Fruit fly (Drosophila melanogaster): ENCODE results near the gene CG17294.

Gene CG17294

DNA sequence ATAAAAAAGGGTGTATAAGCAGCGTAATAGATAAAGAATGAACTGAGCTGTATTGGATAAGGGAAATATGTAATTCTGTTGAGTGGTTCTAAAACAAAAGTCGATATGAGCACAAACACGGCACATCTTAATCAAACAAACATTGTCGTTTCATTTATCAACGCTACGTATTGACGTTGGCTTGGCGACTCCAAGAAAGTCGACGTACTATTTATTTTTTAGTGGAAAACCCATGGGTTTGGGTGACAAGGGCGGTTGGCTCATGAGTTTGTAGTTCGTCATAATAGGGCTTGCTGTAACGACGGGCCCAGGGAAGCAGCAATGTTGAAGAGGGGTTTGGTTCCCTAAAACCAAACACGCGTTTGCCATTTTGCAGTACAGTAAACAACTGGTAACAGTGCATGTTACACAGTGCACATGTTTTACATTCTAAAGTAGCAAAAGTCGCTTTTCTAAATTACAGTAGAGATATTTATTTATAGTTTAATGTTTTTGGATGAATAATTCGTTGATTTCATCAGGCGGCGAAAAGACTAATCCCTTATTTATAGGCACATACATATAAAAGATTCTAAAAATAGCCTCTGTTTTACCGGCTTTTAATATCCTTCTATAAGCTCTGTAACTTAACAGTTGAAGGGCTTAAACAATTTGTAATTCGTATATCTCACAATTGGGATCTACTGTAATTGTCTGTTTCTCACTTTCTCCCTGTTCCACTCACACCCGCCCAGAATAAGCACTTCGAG is 15.5 kb upstream of the CG17294 start:
- no peak for TF ChIP-seq CG8478 (optimal IDR thresholded peaks at IDR 0.05)
- no peak for TF ChIP-seq CTCF (optimal IDR thresholded peaks at IDR 0.05)

DNA sequence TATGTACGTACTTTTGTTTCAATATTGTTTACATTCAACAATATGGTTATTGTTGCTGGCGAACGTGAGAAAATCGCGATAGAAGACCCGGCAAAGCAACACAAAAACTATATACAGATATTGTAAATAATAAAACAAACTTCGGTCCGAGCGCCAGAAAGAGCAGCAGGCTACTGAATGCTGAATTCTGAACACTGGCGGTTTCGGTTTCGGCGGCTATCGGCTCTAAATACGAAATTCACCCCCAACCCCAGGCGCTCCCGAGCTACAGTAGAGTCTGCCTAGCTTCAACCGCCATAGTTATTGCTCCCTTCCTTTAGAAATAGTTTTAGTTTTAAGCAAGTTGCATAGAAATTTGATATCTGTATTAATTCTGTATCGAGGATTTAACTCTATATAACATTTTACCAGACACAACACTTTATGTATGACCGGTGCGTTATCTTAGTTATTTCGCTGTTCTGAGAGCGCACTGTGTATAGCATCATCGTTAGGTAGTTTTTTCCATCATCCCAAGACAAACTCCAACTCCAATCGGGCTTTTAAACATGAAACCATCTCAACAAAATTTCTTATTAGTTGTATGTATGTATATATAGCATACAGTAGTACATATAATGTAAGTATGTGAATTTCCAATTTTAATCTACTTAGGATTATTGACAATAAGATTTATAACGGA is 14.4 kb upstream of the CG17294 start, which contains the start of gene CG7627:
Gene CG7627, minus strand, starts transcription at position 197 of the 682 bp plus-strand sequence.
- no peak for TF ChIP-seq CG8478 (optimal IDR thresholded peaks at IDR 0.05)
- TF ChIP-seq CTCF (optimal IDR thresholded peaks at IDR 0.05), result no peak

DNA sequence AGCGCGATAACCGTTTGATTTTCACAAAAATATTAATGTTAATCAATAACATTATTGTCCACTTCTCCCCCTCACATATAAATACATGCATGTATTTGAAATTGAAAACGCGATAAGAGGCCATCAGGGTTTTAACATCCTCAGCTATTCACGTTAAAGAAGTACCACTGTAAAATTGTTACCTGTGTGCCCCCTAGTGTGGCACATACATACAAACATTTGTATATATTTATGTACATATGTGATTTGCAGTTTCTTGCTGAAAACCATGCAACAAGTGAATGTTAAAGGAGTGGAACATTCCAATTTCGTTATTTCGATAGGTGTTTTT is 13.9 kb upstream of the CG17294 start:
- TF ChIP-seq CG8478 (optimal IDR thresholded peaks at IDR 0.05), result no peak
- no peak for TF ChIP-seq CTCF (optimal IDR thresholded peaks at IDR 0.05)

DNA sequence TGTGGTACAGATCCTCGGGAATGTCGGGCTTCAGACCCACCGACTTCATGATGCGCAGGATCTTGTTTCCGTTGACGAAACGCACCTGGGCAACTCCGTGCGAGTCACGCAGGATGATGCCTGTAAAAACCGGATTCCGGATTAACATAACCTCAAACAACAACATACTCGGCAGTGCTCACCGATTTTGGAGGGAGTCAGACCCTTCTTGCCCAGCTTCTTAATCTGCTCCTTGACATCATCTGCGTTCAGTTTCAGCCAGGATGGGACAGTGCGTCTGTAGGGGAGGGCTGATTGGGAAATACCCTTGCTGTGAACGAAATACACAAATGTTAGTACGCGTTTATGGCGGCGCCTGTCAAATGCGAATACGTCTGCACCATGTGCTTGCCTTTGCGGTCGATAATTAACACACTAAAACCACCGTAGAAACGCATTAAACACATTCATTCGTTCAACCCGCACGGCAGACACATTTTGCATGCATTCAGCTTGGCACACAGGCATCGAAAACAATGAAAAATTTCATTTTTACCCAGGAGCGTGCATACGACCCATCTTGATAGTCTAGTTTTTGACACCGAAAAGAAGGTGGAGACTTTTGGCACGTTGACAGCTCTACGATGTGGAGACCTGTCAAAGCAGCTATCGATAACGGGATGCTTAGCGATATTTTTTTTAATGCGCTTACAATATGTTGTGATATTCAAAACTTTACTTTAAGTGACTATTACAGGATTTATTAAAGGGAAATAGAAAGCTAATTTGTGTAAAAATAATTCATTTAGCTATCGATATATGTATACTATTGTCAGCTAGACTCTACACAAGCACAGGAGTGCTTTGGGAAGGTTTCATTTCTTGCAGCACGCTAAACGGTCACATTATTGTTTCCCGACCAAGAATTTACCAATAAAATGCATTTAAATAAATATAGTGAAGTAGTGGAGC is 12.6 kb upstream of the CG17294 start, which contains the start of the genes RpS13 and CSN8:
Gene RpS13, minus strand, starts transcription at position 657 of the 951 bp plus-strand sequence.
Gene CSN8, plus strand, starts transcription at position 850 of the 951 bp plus-strand sequence.
- TF ChIP-seq CG8478 (optimal IDR thresholded peaks at IDR 0.05) (no peak), CTCF (optimal IDR thresholded peaks at IDR 0.05) (no peak)

DNA sequence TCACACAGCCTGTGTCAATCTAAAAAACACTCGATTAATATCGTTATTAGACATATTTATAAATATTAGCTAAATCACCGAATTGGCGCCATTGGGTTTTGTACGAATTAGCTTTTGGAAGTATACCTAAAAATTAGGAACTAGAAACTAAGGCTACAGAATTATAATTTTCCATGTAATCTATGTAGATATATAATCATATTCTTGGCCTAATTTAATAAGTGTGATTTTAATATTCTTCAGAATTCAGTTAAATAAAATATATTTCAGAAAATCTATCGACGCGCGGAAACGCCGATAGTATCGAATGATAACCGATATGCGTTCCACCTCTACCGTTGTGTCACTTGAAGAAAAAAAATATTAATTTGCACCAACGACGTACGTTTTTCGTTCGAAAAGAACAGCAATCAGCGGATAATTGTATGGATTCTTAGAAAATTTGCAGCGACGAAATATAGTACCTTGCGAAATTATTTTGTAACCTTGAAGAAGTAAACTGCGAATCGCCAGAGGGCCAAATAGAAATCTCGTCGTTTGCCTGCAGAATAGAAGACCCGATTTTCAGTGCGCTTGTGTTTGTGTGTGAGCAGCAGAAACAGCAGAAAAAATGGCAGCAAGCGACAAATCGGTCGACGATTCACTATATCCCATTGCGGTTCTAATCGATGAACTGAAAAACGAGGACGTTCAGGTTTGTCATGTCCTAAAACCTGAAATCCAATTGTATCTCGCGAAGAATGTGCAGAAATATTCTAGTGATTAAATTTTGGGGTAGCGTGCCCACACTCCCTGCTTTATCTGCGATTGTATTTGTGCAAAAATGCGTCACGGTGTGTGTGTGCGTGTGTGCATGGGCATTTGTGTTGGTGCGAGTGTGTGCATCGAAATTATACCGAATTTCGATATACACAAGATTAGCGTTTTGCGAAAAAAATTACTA is 10.9 kb upstream of the CG17294 start, which contains the start of gene Pp2A-29B:
Gene Pp2A-29B, plus strand, starts transcription at position 338 of the 943 bp plus-strand sequence.
- no peak for TF ChIP-seq CG8478 (optimal IDR thresholded peaks at IDR 0.05)
- TF ChIP-seq CTCF (optimal IDR thresholded peaks at IDR 0.05), result no peak

DNA sequence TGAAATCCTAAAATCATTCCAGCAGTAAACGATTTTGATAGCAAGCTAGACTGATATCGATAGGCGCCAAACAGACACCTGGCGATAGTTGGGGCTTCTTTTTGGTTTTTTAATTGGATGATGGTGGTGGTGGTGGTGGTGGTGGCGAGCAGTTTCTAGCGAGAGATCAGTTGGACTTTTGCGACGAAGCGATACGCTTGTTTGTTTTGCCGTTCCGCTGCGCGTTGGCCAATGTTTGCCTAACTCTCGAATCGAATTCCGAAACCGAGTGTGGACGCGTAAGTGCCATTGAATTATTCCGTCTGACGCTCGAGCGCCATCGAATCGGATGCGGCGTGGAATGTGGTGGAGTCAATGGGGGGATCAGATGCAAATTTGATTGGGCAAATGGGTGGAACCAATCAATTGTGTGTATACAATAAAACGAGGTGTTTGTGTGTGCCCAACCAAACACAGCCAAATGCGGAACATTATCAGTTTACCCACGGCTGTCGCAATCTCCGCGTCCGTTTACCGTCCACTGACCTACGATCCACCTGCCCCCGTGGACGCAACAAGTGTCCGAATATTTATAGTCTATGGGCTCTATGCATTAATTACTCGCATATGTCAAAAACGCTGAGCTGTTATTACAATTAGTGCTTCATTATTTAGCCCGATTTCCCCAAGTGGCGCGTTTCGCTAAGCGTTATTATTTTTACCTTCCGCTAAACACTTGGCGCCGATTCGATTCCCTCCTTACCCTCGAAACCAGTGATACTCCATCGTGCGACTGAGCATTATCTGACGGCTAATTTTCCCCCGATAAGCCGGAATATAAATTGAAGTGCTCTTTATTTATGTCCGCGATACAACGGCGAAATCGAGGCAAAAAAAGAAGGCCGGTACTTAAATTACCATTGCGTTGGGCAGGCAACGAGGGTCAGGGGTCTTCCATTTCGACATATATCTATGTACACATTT is 6.2 kb upstream of the CG17294 start, which contains the start of gene CG17292:
Gene CG17292, plus strand, starts transcription at position 91 of the 963 bp plus-strand sequence.
- TF ChIP-seq CTCF (optimal IDR thresholded peaks at IDR 0.05) (no peak), CG8478 (optimal IDR thresholded peaks at IDR 0.05) (no peak)

DNA sequence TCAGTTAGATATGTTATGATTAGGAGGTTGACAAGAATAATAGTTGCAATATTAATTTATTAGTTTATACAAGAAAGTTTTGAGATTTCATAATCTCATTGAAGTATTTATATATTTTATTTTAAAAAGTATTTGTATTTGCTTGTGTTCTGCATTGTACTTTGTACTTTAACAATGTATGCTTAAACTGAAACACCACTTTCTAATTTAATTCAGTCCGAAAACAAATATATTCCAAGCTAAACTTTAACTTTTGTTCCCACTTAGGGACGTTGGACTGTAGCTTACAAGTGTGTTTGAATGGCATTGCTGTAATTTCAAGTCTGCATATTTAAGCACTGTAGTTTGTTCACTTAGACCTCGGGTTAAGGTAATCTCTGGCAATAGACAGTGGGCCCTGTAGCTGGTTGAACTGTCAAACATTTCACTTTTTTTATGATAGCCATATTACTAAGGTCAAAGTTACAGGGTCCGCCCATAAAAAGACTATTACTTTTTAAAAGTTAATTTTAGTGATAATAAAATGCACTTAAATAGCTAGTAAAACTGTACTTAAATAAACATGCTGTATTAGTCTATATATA is 5.4 kb upstream of the CG17294 start:
- TF ChIP-seq CG8478 (optimal IDR thresholded peaks at IDR 0.05), result no peak
- TF ChIP-seq CTCF (optimal IDR thresholded peaks at IDR 0.05), result no peak

DNA sequence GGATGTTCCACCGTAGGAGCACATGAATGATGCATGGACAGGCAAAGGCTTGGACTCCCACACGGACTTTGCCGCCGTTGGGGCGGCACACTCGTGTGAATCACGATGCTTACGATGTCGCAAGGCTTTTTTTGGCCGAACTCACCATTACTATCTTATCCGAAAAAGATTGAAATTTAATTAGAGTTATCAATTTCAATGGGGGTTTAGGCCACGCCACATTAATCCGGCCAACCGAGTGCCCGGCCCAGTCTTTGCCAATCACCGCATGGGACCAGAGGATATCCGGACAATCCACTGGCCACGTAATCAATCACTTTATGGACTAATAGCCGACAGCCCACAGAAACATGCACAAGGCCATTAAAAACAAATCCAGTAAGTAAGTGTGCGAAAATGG is 4.6 kb upstream of the CG17294 start:
- TF ChIP-seq CG8478 (optimal IDR thresholded peaks at IDR 0.05), result no peak
- TF ChIP-seq CTCF (optimal IDR thresholded peaks at IDR 0.05), result no peak

DNA sequence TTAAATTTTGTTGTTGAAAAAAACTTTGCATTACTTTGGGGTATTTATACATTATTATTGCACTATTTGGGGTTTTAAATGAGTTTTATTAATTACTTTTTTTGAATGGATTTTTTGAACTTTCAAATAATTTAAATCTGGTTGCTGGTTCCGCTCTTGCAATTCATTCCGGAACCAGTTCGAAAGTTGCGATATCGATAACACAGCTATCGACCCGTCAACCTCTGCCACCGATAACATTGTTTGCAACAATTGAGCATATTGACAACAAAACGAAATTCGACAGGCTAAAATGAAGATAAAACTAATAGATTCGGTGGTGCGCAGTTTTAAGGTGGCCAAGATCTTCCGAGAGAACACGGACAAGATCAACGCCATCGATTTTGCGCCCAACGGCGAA is 2.6 kb upstream of the CG17294 start, which contains the start of gene Wdr82:
Gene Wdr82, plus strand, starts transcription at position 227 of the 400 bp plus-strand sequence.
- TF ChIP-seq CTCF (optimal IDR thresholded peaks at IDR 0.05), result no peak
- TF ChIP-seq CG8478 (optimal IDR thresholded peaks at IDR 0.05), result no peak

DNA sequence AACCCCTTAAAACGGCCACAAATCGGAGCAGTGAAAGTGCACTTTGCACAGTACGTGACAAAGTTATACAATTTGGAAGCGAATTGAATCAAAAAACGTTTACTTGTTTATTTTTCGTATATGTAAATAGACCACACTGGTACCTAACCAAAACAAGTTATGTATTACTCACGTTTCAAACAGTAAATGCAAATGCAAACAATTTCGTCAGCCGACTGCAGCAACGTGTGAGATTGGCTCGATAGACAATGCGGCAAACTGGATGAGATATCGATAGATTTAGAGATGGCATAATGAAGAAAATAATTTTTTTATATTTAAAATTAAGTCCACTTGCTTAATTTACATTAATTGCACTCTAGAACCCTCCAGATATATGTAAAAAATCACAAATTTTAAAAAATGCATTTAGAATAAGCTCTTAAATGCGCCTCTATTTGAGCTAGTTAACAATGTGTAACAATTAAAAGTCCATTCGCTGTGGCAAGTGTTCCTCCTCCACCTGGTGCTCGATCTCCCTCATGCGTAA is 4.7 kb downstream of the CG17294 start, which contains the start of gene AlaRS:
Gene AlaRS, minus strand, starts transcription at position 257 of the 529 bp plus-strand sequence.
- no peak for TF ChIP-seq CTCF (optimal IDR thresholded peaks at IDR 0.05)
- TF ChIP-seq CG8478 (optimal IDR thresholded peaks at IDR 0.05), result no peak

DNA sequence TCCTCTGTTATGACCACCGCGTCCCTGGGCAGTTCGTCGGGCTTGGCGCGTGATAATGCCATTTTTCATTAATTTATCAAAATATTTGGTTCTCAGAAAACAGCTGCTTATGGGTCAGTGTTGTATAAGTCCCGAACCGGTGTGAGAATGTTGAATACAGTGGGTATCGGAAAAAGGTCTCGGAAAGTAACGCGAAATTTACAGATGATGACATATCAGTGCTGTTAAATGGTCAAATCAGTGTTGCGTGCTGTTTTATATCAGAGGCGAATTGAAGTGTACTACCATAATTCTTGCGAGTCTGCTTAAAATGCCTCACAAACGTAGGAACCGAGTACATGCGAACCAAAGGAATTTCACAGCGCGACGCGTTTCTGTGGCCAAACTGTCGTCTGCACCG is 5.8 kb downstream of the CG17294 start, which contains the start of the genes CG13392 and Rcd4:
Gene CG13392, minus strand, starts transcription at position 162 of the 400 bp plus-strand sequence.
Gene Rcd4, plus strand, starts transcription at position 216 of the 400 bp plus-strand sequence.
- TF ChIP-seq CTCF (optimal IDR thresholded peaks at IDR 0.05), result no peak
- TF ChIP-seq CG8478 (optimal IDR thresholded peaks at IDR 0.05), result no peak

DNA sequence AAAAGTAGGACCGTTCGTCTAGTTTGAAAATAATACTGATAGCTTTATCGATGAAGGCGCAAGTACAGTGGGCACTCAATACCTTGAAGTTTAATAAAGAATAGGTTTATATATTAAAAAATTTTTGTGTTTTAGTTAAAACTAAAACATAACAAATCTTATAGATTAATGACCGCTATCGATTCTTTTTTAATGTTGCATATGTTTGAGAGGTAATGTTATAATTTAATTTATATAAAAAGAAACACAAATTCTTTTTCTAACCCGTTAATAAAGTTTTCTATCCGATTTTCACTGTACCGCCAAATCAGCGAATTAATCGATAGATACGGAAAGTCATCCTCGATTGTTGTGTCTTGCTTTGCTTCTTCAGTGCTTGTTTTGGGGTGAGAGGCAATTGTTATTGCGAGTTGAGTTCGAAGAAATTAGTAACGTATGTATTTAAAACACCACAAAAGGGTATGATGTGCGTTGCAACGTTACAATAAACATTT is 7.3 kb downstream of the CG17294 start, which contains the start of the genes Dad1 and CG13384:
Gene Dad1, minus strand, starts transcription at position 30 of the 494 bp plus-strand sequence.
Gene CG13384, plus strand, starts transcription at position 348 of the 494 bp plus-strand sequence.
- TF ChIP-seq CG8478 (optimal IDR thresholded peaks at IDR 0.05) (no peak), CTCF (optimal IDR thresholded peaks at IDR 0.05) (no peak)

Measured in S2 (cell line).